Fruit fly (Drosophila melanogaster) whole organism, pupa: ENCODE data around the gene CG7218.

ENCODE experiments used
- CG13204 ChIP-seq: fragments of 200-800 bp; sonication (Bioruptor generic); optimal IDR thresholded peaks from 2 replicates; lab custom pipeline; 2018; ENCODE audit warnings: missing biosample characterization, mild to moderate bottlenecking, missing genetic modification characterization, moderate library complexity
- CG14655 ChIP-seq: fragments of 200-800 bp; sonication (Bioruptor generic); optimal IDR thresholded peaks from 3 replicates; lab custom pipeline; 2017; ENCODE audit warnings: mild to moderate bottlenecking, missing biosample characterization, missing genetic modification reagents, missing genetic modification characterization
- CG32121 ChIP-seq: fragments of 200-800 bp; sonication (Bioruptor generic); IDR thresholded peaks from 2 replicates; pipeline ENCODE4 v1.3.6; 2022; ENCODE audit warnings: missing biosample characterization, missing genetic modification characterization
- CG8159 ChIP-seq: fragments of 200-800 bp; sonication (Bioruptor generic); optimal IDR thresholded peaks from 3 replicates; lab custom pipeline; 2018; ENCODE audit warnings: missing biosample characterization, mild to moderate bottlenecking, missing genetic modification characterization, moderate library complexity
- CG9948 ChIP-seq: fragments of 200-800 bp; sonication (Bioruptor generic); optimal IDR thresholded peaks from 2 replicates; lab custom pipeline; 2018; ENCODE audit warnings: missing biosample characterization, mild to moderate bottlenecking, missing genetic modification characterization, moderate library complexity
- EcR ChIP-seq: fragments of 200-800 bp; sonication (Bioruptor generic); optimal IDR thresholded peaks from 3 replicates; lab custom pipeline; 2019; ENCODE audit warnings: missing biosample characterization, missing genetic modification characterization, mild to moderate bottlenecking, moderate library complexity, missing genetic modification reagents
- Ets98B ChIP-seq: fragments of 200-800 bp; sonication (Bioruptor generic); IDR thresholded peaks from 2 replicates; pipeline ENCODE4 v1.3.6; 2022; ENCODE audit warnings: missing biosample characterization, missing genetic modification characterization
- Pif1B ChIP-seq: fragments of 200-800 bp; sonication (Bioruptor generic); optimal IDR thresholded peaks from 3 replicates; lab custom pipeline; 2016; ENCODE audit warnings: missing biosample characterization, missing genetic modification characterization
- Snoo ChIP-seq: fragments of 200-800 bp; sonication (Bioruptor generic); optimal IDR thresholded peaks from 3 replicates; lab custom pipeline; 2017; ENCODE audit warnings: missing biosample characterization, mild to moderate bottlenecking, missing genetic modification characterization, inconsistent platforms
- rn ChIP-seq: fragments of 200-800 bp; sonication (Bioruptor generic); IDR thresholded peaks from 2 replicates; pipeline ENCODE4 v1.3.6; 2022; ENCODE audit warnings: missing biosample characterization, missing genetic modification characterization

- TF ChIP-seq Snoo (no peak), EcR (GFP tag; lab: Kevin White, UChicago) (no peak), Pif1B (no peak), CG8159 (tag; lab: Kevin White, UChicago) (no peak), Ets98B (no peak), rn (GFP tag; lab: Robert Waterston, UW) (no peak), CG13204 (no peak), CG32121 (peak; percentile 23; the same call in 1 of the 2 replicates), CG9948 (tag; lab: Kevin White, UChicago) (no peak), CG14655 (GFP tag; lab: Kevin White, UChicago) (no peak)
Observed at dm6 chr3R:18183244-18183643, 19.0 kb upstream of the CG7218 start, which contains the start of gene cdm.
